Fruit fly (Drosophila melanogaster) whole organism, embryonic: ENCODE measurements around the gene CG6325.

ENCODE experiments used
- Ada2b ChIP-seq: fragments of 200-800 bp; sonication (Bioruptor generic); IDR thresholded peaks from 2 replicates; pipeline ENCODE4 v1.3.6; 2022; ENCODE audit warnings: missing biosample characterization, missing genetic modification characterization
- Aef1 ChIP-seq: fragments of 200-800 bp; sonication (Bioruptor generic); IDR thresholded peaks from 3 replicates; pipeline ENCODE4 v1.3.6; 2022; ENCODE audit warnings: missing biosample characterization, missing genetic modification characterization
- B-H1 ChIP-seq: fragments of 200-800 bp; sonication (Bioruptor generic); IDR thresholded peaks from 3 replicates; pipeline ENCODE4 v1.3.6; 2022; ENCODE audit warnings: missing biosample characterization, missing genetic modification characterization
- CG10209 ChIP-seq: fragments of 200-800 bp; sonication (Bioruptor generic); optimal IDR thresholded peaks from 3 replicates; lab custom pipeline; 2017; ENCODE audit warnings: missing biosample characterization, mild to moderate bottlenecking, missing genetic modification characterization, missing genetic modification reagents
- CG10267 ChIP-seq: fragments of 200-800 bp; sonication (Bioruptor generic); optimal IDR thresholded peaks from 2 replicates; lab custom pipeline; 2018; ENCODE audit warnings: missing biosample characterization, mild to moderate bottlenecking, missing genetic modification characterization, moderate library complexity
- CG12236 ChIP-seq: fragments of 200-800 bp; sonication (Bioruptor generic); optimal IDR thresholded peaks from 2 replicates; lab custom pipeline; 2016; ENCODE audit warnings: missing biosample characterization, missing genetic modification characterization
- CG12659 ChIP-seq: fragments of 200-800 bp; sonication (Bioruptor generic); optimal IDR thresholded peaks from 3 replicates; lab custom pipeline; 2017; ENCODE audit warnings: mild to moderate bottlenecking, missing biosample characterization, missing genetic modification reagents, missing genetic modification characterization
- CG14014 ChIP-seq: fragments of 200-800 bp; sonication (Bioruptor generic); IDR thresholded peaks from 2 replicates; pipeline ENCODE4 v1.3.6; 2022; ENCODE audit warnings: missing biosample characterization, missing genetic modification characterization
- CG15269 ChIP-seq: fragments of 200-800 bp; sonication (Bioruptor generic); optimal IDR thresholded peaks from 2 replicates; lab custom pipeline; 2018; ENCODE audit warnings: missing biosample characterization, mild to moderate bottlenecking, missing genetic modification characterization, moderate library complexity
- CG1602 ChIP-seq: fragments of 200-800 bp; sonication (Bioruptor generic); optimal IDR thresholded peaks from 3 replicates; lab custom pipeline; 2016; ENCODE audit warnings: missing biosample characterization, missing genetic modification characterization
- CG2202 ChIP-seq: fragments of 200-800 bp; sonication (Bioruptor generic); optimal IDR thresholded peaks from 2 replicates; lab custom pipeline; 2018; ENCODE audit warnings: missing biosample characterization, mild to moderate bottlenecking, missing genetic modification characterization
- CG30020 ChIP-seq: fragments of 200-800 bp; optimal IDR thresholded peaks from 2 replicates; lab custom pipeline; 2019; ENCODE audit warnings: missing biosample characterization, mild to moderate bottlenecking, missing genetic modification characterization, moderate library complexity
- CG30431 ChIP-seq: fragments of 200-800 bp; sonication (Bioruptor generic); optimal IDR thresholded peaks from 2 replicates; lab custom pipeline; 2017; ENCODE audit warnings: missing biosample characterization, missing genetic modification characterization
- CG31224 ChIP-seq: fragments of 200-800 bp; sonication (Bioruptor generic); IDR thresholded peaks from 2 replicates; pipeline ENCODE4 v1.3.6; 2022; ENCODE audit warnings: missing biosample characterization, missing genetic modification characterization
- CG3847 ChIP-seq: fragments of 200-800 bp; sonication (Bioruptor generic); IDR thresholded peaks from 2 replicates; pipeline ENCODE4 v1.3.6; 2022; ENCODE audit warnings: missing biosample characterization, missing genetic modification characterization
- CG5180 ChIP-seq: fragments of 200-800 bp; sonication (Bioruptor generic); optimal IDR thresholded peaks from 3 replicates; lab custom pipeline; 2017; ENCODE audit warnings: missing biosample characterization, missing genetic modification characterization, mild to moderate bottlenecking, moderate library complexity, missing genetic modification reagents
- CG6175 ChIP-seq: fragments of 200-800 bp; sonication (Bioruptor generic); IDR thresholded peaks from 3 replicates; pipeline ENCODE4 v1.3.6; 2022; ENCODE audit warnings: missing biosample characterization, missing genetic modification characterization
- CG8478 ChIP-seq: fragments of >200 bp; optimal IDR thresholded peaks from 2 replicates; lab custom pipeline; 2018
- Elba2 ChIP-seq: fragments of 200-800 bp; sonication (Bioruptor generic); optimal IDR thresholded peaks from 3 replicates; lab custom pipeline; 2016; ENCODE audit warnings: missing biosample characterization, missing genetic modification characterization
- GATAe ChIP-seq: fragments of 200-800 bp; sonication (Bioruptor generic); conservative IDR thresholded peaks from 2 replicates; pipeline ENCODE4 v1.3.6; 2022; ENCODE audit warnings: missing biosample characterization, missing genetic modification characterization
- Gug ChIP-seq: fragments of 200-800 bp; sonication (Bioruptor generic); IDR thresholded peaks from 4 replicates; pipeline ENCODE4 v1.3.6; 2022; ENCODE audit warnings: missing biosample characterization, missing genetic modification characterization
- HLH54F ChIP-seq: fragments of 200-800 bp; sonication (Bioruptor generic); optimal IDR thresholded peaks from 3 replicates; lab custom pipeline; 2016; ENCODE audit warnings: missing biosample characterization, missing genetic modification characterization
- Hr3 ChIP-seq: fragments of 200-800 bp; sonication (Bioruptor generic); optimal IDR thresholded peaks from 3 replicates; lab custom pipeline; 2016; ENCODE audit warnings: missing biosample characterization, missing genetic modification characterization
- Hr51 ChIP-seq, 2 experiments: fragments of 200-800 bp; sonication (Bioruptor generic); optimal IDR thresholded peaks; 2 replicates in 1 of 2; 3 replicates in 1 of 2; lab custom pipeline; 2016 to 2018; ENCODE audit warnings: missing biosample characterization in 2 of 2, missing genetic modification characterization in 2 of 2, mild to moderate bottlenecking in 1 of 2, moderate library complexity in 1 of 2
- MBD-R2 ChIP-seq: fragments of 200-800 bp; sonication (Bioruptor generic); IDR thresholded peaks from 2 replicates; pipeline ENCODE4 v1.3.6; 2022; ENCODE audit warnings: missing biosample characterization, missing genetic modification characterization
- MTF-1 ChIP-seq: fragments of 200-800 bp; sonication (Bioruptor generic); optimal IDR thresholded peaks from 2 replicates; lab custom pipeline; 2018; ENCODE audit warnings: missing biosample characterization, mild to moderate bottlenecking, missing genetic modification characterization, borderline replicate concordance
- Neu2 ChIP-seq: fragments of 200-800 bp; sonication (Bioruptor generic); optimal IDR thresholded peaks from 3 replicates; lab custom pipeline; 2016; ENCODE audit warnings: missing biosample characterization, missing genetic modification characterization, borderline replicate concordance
- Vsx1 ChIP-seq: fragments of 200-800 bp; sonication (Bioruptor generic); optimal IDR thresholded peaks from 2 replicates; lab custom pipeline; 2017; ENCODE audit warnings: missing biosample characterization, mild to moderate bottlenecking, missing genetic modification characterization, missing genetic modification reagents
- ash1 ChIP-seq: fragments of 200-800 bp; sonication (Bioruptor generic); optimal IDR thresholded peaks from 2 replicates; lab custom pipeline; 2018; ENCODE audit warnings: missing biosample characterization, mild to moderate bottlenecking, missing genetic modification characterization
- bcd ChIP-seq: fragments of 200-800 bp; sonication (Bioruptor generic); optimal IDR thresholded peaks from 2 replicates; lab custom pipeline; 2017; ENCODE audit warnings: missing biosample characterization, mild to moderate bottlenecking, missing genetic modification characterization
- bigmax ChIP-seq: fragments of 200-800 bp; sonication (Bioruptor generic); optimal IDR thresholded peaks from 2 replicates; lab custom pipeline; 2018; ENCODE audit warnings: missing biosample characterization, mild to moderate bottlenecking, missing genetic modification characterization
- bowl ChIP-seq: fragments of 200-800 bp; sonication (Bioruptor generic); IDR thresholded peaks from 2 replicates; pipeline ENCODE4 v1.3.6; 2022; ENCODE audit warnings: missing biosample characterization, missing genetic modification characterization
- cas ChIP-seq: fragments of 200-800 bp; sonication (Bioruptor generic); IDR thresholded peaks from 2 replicates; pipeline ENCODE4 v1.3.6; 2022; ENCODE audit warnings: missing biosample characterization, missing genetic modification characterization
- chn ChIP-seq: fragments of 200-800 bp; sonication (Bioruptor generic); optimal IDR thresholded peaks from 2 replicates; lab custom pipeline; 2016; ENCODE audit warnings: missing biosample characterization, missing genetic modification characterization
- crc ChIP-seq: fragments of 200-800 bp; sonication (Bioruptor generic); optimal IDR thresholded peaks from 2 replicates; lab custom pipeline; 2016; ENCODE audit warnings: missing biosample characterization, missing genetic modification characterization
- danr ChIP-seq: fragments of 200-800 bp; sonication (Bioruptor generic); IDR thresholded peaks from 2 replicates; pipeline ENCODE4 v1.3.6; 2022; ENCODE audit warnings: missing biosample characterization, missing genetic modification characterization
- dmrt11E ChIP-seq: fragments of 200-800 bp; sonication (Bioruptor generic); optimal IDR thresholded peaks from 3 replicates; lab custom pipeline; 2018; ENCODE audit warnings: missing biosample characterization, mild to moderate bottlenecking, missing genetic modification characterization, moderate library complexity
- ems ChIP-seq: fragments of 200-800 bp; sonication (Bioruptor generic); optimal IDR thresholded peaks from 3 replicates; lab custom pipeline; 2016; ENCODE audit warnings: missing biosample characterization, missing genetic modification characterization
- en ChIP-seq: fragments of 200-800 bp; sonication (Bioruptor generic); optimal IDR thresholded peaks from 2 replicates; lab custom pipeline; 2016; ENCODE audit warnings: missing biosample characterization, missing genetic modification characterization
- luna ChIP-seq: fragments of 200-800 bp; sonication (Bioruptor generic); optimal IDR thresholded peaks from 2 replicates; lab custom pipeline; 2016; ENCODE audit warnings: missing biosample characterization, missing genetic modification characterization
- onecut ChIP-seq: fragments of 200-800 bp; sonication (Bioruptor generic); IDR thresholded peaks from 2 replicates; pipeline ENCODE4 v1.3.6; 2022; ENCODE audit warnings: missing biosample characterization, missing genetic modification characterization
- psq ChIP-seq: fragments of 200-800 bp; sonication (Bioruptor generic); optimal IDR thresholded peaks from 2 replicates; lab custom pipeline; 2017; ENCODE audit warnings: missing biosample characterization, missing genetic modification characterization
- pzg ChIP-seq: fragments of 200-800 bp; sonication (Bioruptor generic); optimal IDR thresholded peaks from 3 replicates; lab custom pipeline; 2018; ENCODE audit warnings: missing biosample characterization, mild to moderate bottlenecking, missing genetic modification characterization, moderate library complexity
- scrt ChIP-seq: fragments of 200-800 bp; sonication (Bioruptor generic); optimal IDR thresholded peaks from 2 replicates; lab custom pipeline; 2018; ENCODE audit warnings: missing biosample characterization, mild to moderate bottlenecking, missing genetic modification characterization, moderate library complexity
- slbo ChIP-seq: fragments of 200-800 bp; sonication (Bioruptor generic); IDR thresholded peaks from 2 replicates; pipeline ENCODE4 v1.3.6; 2022; ENCODE audit warnings: missing biosample characterization, missing genetic modification characterization
- sob ChIP-seq: fragments of 200-800 bp; sonication (Bioruptor generic); IDR thresholded peaks from 2 replicates; pipeline ENCODE4 v1.3.6; 2022; ENCODE audit warnings: missing biosample characterization, missing genetic modification characterization
- stc ChIP-seq: fragments of 200-800 bp; sonication (Bioruptor generic); IDR thresholded peaks from 2 replicates; pipeline ENCODE4 v1.3.6; 2022; ENCODE audit warnings: missing biosample characterization, missing genetic modification characterization
- stwl ChIP-seq: fragments of 200-800 bp; sonication (Bioruptor generic); optimal IDR thresholded peaks from 3 replicates; lab custom pipeline; 2018; ENCODE audit warnings: missing biosample characterization, mild to moderate bottlenecking, missing genetic modification characterization, moderate library complexity
- tgo ChIP-seq: fragments of 200-800 bp; sonication (Bioruptor generic); IDR thresholded peaks from 3 replicates; pipeline ENCODE4 v1.3.6; 2022; ENCODE audit warnings: missing biosample characterization, missing genetic modification characterization
- tio ChIP-seq: fragments of 200-800 bp; sonication (Bioruptor generic); optimal IDR thresholded peaks from 2 replicates; lab custom pipeline; 2017; ENCODE audit warnings: missing biosample characterization, missing genetic modification characterization, inconsistent platforms

The CG6325 gene

dm6 chr3R:10393654-10394367 is 13.3 kb downstream of the CG6325 start (continued):
- TF ChIP-seq CG3847 (GFP tag; lab: Robert Waterston, UW) = peak; percentile 78
- TF ChIP-seq CG5180 (GFP tag; lab: Kevin White, UChicago) = peak; percentile 44
- peak; percentile 61 for TF ChIP-seq onecut
- TF ChIP-seq tio (GFP tag; lab: Kevin White, UChicago) = peak; percentile 62
- TF ChIP-seq Ada2b = peak; percentile 94
- peak; percentile 52 for TF ChIP-seq ems (GFP tag; lab: Kevin White, UChicago)
- TF ChIP-seq sob (GFP tag; lab: Robert Waterston, UW) = peak; percentile 90
- peak; percentile 62 for TF ChIP-seq CG1602 (GFP tag; lab: Kevin White, UChicago)
- peak; percentile 60 for TF ChIP-seq crc (GFP tag; lab: Kevin White, UChicago)
- peak; percentile 68 for TF ChIP-seq CG31224 (GFP tag; lab: Robert Waterston, UW)
- peak; percentile 87; the same call in 2 of the 3 replicates for TF ChIP-seq Aef1 (GFP tag; lab: Robert Waterston, UW)
- no peak for TF ChIP-seq bigmax (GFP tag; lab: Kevin White, UChicago)
- TF ChIP-seq scrt (GFP tag; lab: Kevin White, UChicago) = peak; percentile 16
- TF ChIP-seq GATAe (GFP tag; lab: Robert Waterston, UW) = no peak
- no peak for TF ChIP-seq Vsx1 (GFP tag; lab: Kevin White, UChicago)
- TF ChIP-seq danr (GFP tag; lab: Robert Waterston, UW) = peak; percentile 64; the same call in 1 of the 2 replicates
- TF ChIP-seq dmrt11E (tag; lab: Kevin White, UChicago) = peak; percentile 11
- TF ChIP-seq CG15269 (tag; lab: Kevin White, UChicago) = peak; percentile 94
- no peak for TF ChIP-seq Elba2 (GFP tag; lab: Kevin White, UChicago)
- no peak for TF ChIP-seq chn
- TF ChIP-seq CG30431 (GFP tag; lab: Kevin White, UChicago) = no peak
- TF ChIP-seq CG2202 (tag; lab: Kevin White, UChicago) = no peak
- TF ChIP-seq ash1 (GFP tag; lab: Kevin White, UChicago) = no peak
- no peak; the same call in 2 of the 3 replicates for TF ChIP-seq CG6175
- peak; percentile 85 for TF ChIP-seq CG10209 (GFP tag; lab: Kevin White, UChicago)
- peak; percentile 56 for TF ChIP-seq en
- peak; percentile 60 for TF ChIP-seq bcd (GFP tag; lab: Kevin White, UChicago)
- peak; percentile 64 for TF ChIP-seq CG12236
- peak; percentile 44 for TF ChIP-seq psq (GFP tag; lab: Kevin White, UChicago)
- peak; percentile 86 for TF ChIP-seq bowl (GFP tag; lab: Robert Waterston, UW)
- no peak for TF ChIP-seq Neu2
- TF ChIP-seq stc (GFP tag; lab: Robert Waterston, UW) = peak; percentile 88
- peak; percentile 14 to 93 for TF ChIP-seq Hr51 (GFP tag; optimal IDR thresholded peaks at IDR 0.05; lab: Kevin White, UChicago)
- TF ChIP-seq B-H1 = peak; percentile 84
- peak; percentile 63 for TF ChIP-seq MBD-R2
- TF ChIP-seq CG14014 = peak; percentile 93
- TF ChIP-seq stwl = no peak
- peak; percentile 48 for TF ChIP-seq HLH54F (GFP tag; lab: Kevin White, UChicago)
- no peak for TF ChIP-seq CG8478 (lab: Kevin White, UChicago)
- peak; percentile 50; the same call in 1 of the 2 replicates for TF ChIP-seq cas (GFP tag; lab: Robert Waterston, UW)
- TF ChIP-seq CG12659 (GFP tag; lab: Kevin White, UChicago) = peak; percentile 86
- 0 out of 4 replicates have a peak, but pooled peaks have one; percentile 21 for TF ChIP-seq Gug (GFP tag; lab: Robert Waterston, UW)
- peak; percentile 66 for TF ChIP-seq CG10267 (tag; lab: Kevin White, UChicago)
- peak; percentile 34 for TF ChIP-seq MTF-1
- TF ChIP-seq Hr3 (GFP tag; lab: Kevin White, UChicago) = peak; percentile 85
- TF ChIP-seq luna = peak; percentile 75
- no peak for TF ChIP-seq CG30020
- TF ChIP-seq slbo (GFP tag; lab: Robert Waterston, UW) = peak; percentile 91
- TF ChIP-seq tgo = peak; percentile 90
- no peak for TF ChIP-seq pzg
